Worm (Caenorhabditis elegans) whole organism, L2 larva: ENCODE measurements around the gene F29G9.1.
A peak's percentile ranks its signal among the peaks of the same experiment; 100 is the strongest.

Experiments
- F13H6.1 ChIP-seq: sonication (generic microtip); optimal IDR thresholded peaks from 2 replicates; lab custom pipeline; 2016; ENCODE audit warnings: missing genetic modification characterization, missing compliant biosample characterization
- R02D3.7 ChIP-seq: fragments of 150-350 bp; optimal IDR thresholded peaks from 2 replicates; lab custom pipeline; 2014; ENCODE audit warnings: missing biosample characterization, missing genetic modification characterization
- Y55F3AM.14 ChIP-seq: fragments of 200-800 bp; sonication (Bioruptor generic); optimal IDR thresholded peaks from 2 replicates; lab custom pipeline; 2018; ENCODE audit warnings: mild to moderate bottlenecking, missing genetic modification characterization, missing compliant biosample characterization
- ZK546.5 ChIP-seq: sonication (generic microtip); optimal IDR thresholded peaks from 2 replicates; lab custom pipeline; 2017; ENCODE audit warnings: missing biosample characterization, missing genetic modification characterization
- alr-1 ChIP-seq: fragments of 150-350 bp; optimal IDR thresholded peaks from 2 replicates; lab custom pipeline; 2014; ENCODE audit warnings: missing biosample characterization, missing genetic modification characterization
- aly-2 ChIP-seq: fragments of 150-350 bp; optimal IDR thresholded peaks from 2 replicates; lab custom pipeline; 2014; ENCODE audit warnings: missing biosample characterization, missing genetic modification characterization
- ama-1 ChIP-seq: fragments of 150-350 bp; optimal IDR thresholded peaks from 2 replicates; lab custom pipeline; 2018; ENCODE audit warnings: inconsistent platforms
- blmp-1 ChIP-seq: sonication (generic microtip); optimal IDR thresholded peaks from 2 replicates; lab custom pipeline; 2017; ENCODE audit warnings: missing genetic modification characterization, mild to moderate bottlenecking, missing compliant biosample characterization, antibody characterized with exemption, moderate library complexity; ENCODE audit not compliant: insufficient read depth
- ceh-82 ChIP-seq: fragments of 150-350 bp; optimal IDR thresholded peaks from 2 replicates; lab custom pipeline; 2014; ENCODE audit warnings: missing biosample characterization, missing genetic modification characterization
- crh-2 ChIP-seq: sonication (generic microtip); optimal IDR thresholded peaks from 2 replicates; lab custom pipeline; 2017; ENCODE audit warnings: missing biosample characterization, missing genetic modification characterization
- dmd-4 ChIP-seq: sonication (generic microtip); optimal IDR thresholded peaks from 2 replicates; lab custom pipeline; 2017; ENCODE audit warnings: missing biosample characterization, missing genetic modification characterization
- egl-27 ChIP-seq: sonication (generic microtip); optimal IDR thresholded peaks from 3 replicates; lab custom pipeline; 2017; ENCODE audit warnings: missing biosample characterization, missing genetic modification reagents, missing genetic modification characterization
- fos-1 ChIP-seq: fragments of 150-350 bp; optimal IDR thresholded peaks from 2 replicates; lab custom pipeline; 2014; ENCODE audit warnings: missing biosample characterization, missing genetic modification characterization
- gmeb-1 ChIP-seq: fragments of 150-350 bp; optimal IDR thresholded peaks from 2 replicates; lab custom pipeline; 2014; ENCODE audit warnings: missing biosample characterization, missing genetic modification characterization
- lin-11 ChIP-seq: fragments of 150-350 bp; sonication (generic microtip); optimal IDR thresholded peaks from 2 replicates; lab custom pipeline; 2014; ENCODE audit warnings: missing biosample characterization, missing genetic modification characterization, inconsistent platforms, mixed read lengths
- lin-13 ChIP-seq: fragments of 150-350 bp; optimal IDR thresholded peaks from 2 replicates; lab custom pipeline; 2014; ENCODE audit warnings: missing biosample characterization, missing genetic modification reagents, missing genetic modification characterization
- lsy-2 ChIP-seq, 2 experiments: fragments of 150-350 bp in 1 of 2; sonication (generic microtip) in 1 of 2; optimal IDR thresholded peaks; 2 replicates each; lab custom pipeline; 2014 to 2017; ENCODE audit warnings: missing biosample characterization in 2 of 2, missing genetic modification characterization in 2 of 2
- mab-5 ChIP-seq: fragments of 150-350 bp; optimal IDR thresholded peaks from 2 replicates; lab custom pipeline; 2014; ENCODE audit warnings: missing biosample characterization, missing genetic modification characterization
- mdl-1 ChIP-seq, 2 experiments: fragments of 150-350 bp in 1 of 2; sonication (generic microtip) in 1 of 2; optimal IDR thresholded peaks; 2 replicates each; lab custom pipeline; 2017; ENCODE audit warnings: missing biosample characterization in 2 of 2, missing genetic modification characterization in 2 of 2
- nhr-11 ChIP-seq: fragments of 150-350 bp; optimal IDR thresholded peaks from 2 replicates; lab custom pipeline; 2014; ENCODE audit warnings: missing biosample characterization, missing genetic modification characterization
- nhr-12 ChIP-seq: fragments of 150-350 bp; optimal IDR thresholded peaks from 2 replicates; lab custom pipeline; 2014; ENCODE audit warnings: missing biosample characterization, missing genetic modification characterization
- nhr-129 ChIP-seq: fragments of 150-350 bp; optimal IDR thresholded peaks from 2 replicates; lab custom pipeline; 2014; ENCODE audit warnings: missing biosample characterization, missing genetic modification characterization
- nhr-25 ChIP-seq: fragments of 150-350 bp; sonication (generic microtip); optimal IDR thresholded peaks from 3 replicates; lab custom pipeline; 2014; ENCODE audit warnings: missing biosample characterization, missing genetic modification characterization
- peb-1 ChIP-seq: fragments of 150-350 bp; optimal IDR thresholded peaks from 2 replicates; lab custom pipeline; 2014; ENCODE audit warnings: missing biosample characterization, missing genetic modification characterization
- sem-4 ChIP-seq: fragments of 150-350 bp; optimal IDR thresholded peaks from 2 replicates; lab custom pipeline; 2014; ENCODE audit warnings: missing biosample characterization, missing genetic modification reagents, missing genetic modification characterization
- skn-1 ChIP-seq: sonication (generic microtip); optimal IDR thresholded peaks from 2 replicates; lab custom pipeline; 2017; ENCODE audit warnings: missing biosample characterization, missing genetic modification characterization
- sma-3 ChIP-seq: sonication (generic microtip); optimal IDR thresholded peaks from 2 replicates; lab custom pipeline; 2016; ENCODE audit warnings: missing genetic modification reagents, missing genetic modification characterization, missing compliant biosample characterization
- sma-9 ChIP-seq, 2 experiments: fragments of 150-350 bp in 1 of 2; sonication (generic microtip) in 1 of 2; optimal IDR thresholded peaks; 2 replicates each; lab custom pipeline; 2014 to 2016; ENCODE audit warnings: missing genetic modification characterization in 2 of 2, mild to moderate bottlenecking in 1 of 2, missing biosample characterization in 1 of 2, missing compliant biosample characterization in 1 of 2, missing genetic modification reagents in 1 of 2, moderate library complexity in 1 of 2
- unc-55 ChIP-seq: fragments of 150-350 bp; sonication (generic microtip); optimal IDR thresholded peaks from 3 replicates; lab custom pipeline; 2014; ENCODE audit warnings: missing biosample characterization, missing genetic modification reagents, missing genetic modification characterization
- ztf-1 ChIP-seq: fragments of 200-800 bp; sonication (Bioruptor generic); conservative IDR thresholded peaks from 2 replicates; pipeline ENCODE4 v1.3.6; 2022; ENCODE audit warnings: missing genetic modification characterization, missing compliant biosample characterization
- ztf-11 ChIP-seq: sonication (generic microtip); optimal IDR thresholded peaks from 2 replicates; lab custom pipeline; 2017; ENCODE audit warnings: missing biosample characterization, missing genetic modification characterization
- ztf-4 ChIP-seq: fragments of 150-350 bp; optimal IDR thresholded peaks from 2 replicates; lab custom pipeline; 2014; ENCODE audit warnings: missing biosample characterization, missing genetic modification characterization

F29G9.1 gene

ce11 chrV:6043275-6044271 is 4.7 kb downstream of the F29G9.1 start, which contains the start of gene cpi-2 (continued):
- TF ChIP-seq egl-27 (peak; percentile 35), sem-4 (tag; lab: Kevin White, UChicago) (no peak), lsy-2 (tag; optimal IDR thresholded peaks at IDR 0.05; lab: Kevin White, UChicago) (peak in 1 of 2 experiments; percentile 40), ZK546.5 (tag; lab: Kevin White, UChicago) (no peak), sma-9 (GFP tag; optimal IDR thresholded peaks at IDR 0.05; lab: Kevin White, UChicago) (peak; percentile 62), sma-9 (tag; optimal IDR thresholded peaks at IDR 0.05; lab: Kevin White, UChicago) (no peak), blmp-1 (tag; lab: Kevin White, UChicago) (no peak), ztf-1 (GFP tag; lab: Robert Waterston, UW) (no peak)

DNA sequence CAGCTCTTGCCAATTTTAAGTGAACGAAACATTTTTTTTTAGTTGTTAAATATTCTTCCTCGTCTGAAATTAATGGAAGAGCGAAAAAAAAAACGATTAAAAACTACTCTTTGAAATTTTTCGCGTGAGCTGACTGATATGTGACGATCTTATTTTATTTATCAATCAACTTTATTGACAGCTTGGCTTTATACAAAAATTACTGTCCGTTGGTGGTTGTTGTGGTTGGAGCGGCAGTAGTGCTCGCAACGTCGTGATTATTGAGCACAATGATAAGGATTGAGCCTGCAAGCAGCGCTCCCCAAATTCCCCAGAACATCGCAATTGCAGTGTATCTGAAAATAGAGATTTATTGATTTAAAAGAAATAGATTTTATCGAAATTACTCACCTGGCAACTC is 5.5 kb downstream of the F29G9.1 start:
- TF ChIP-seq lin-13 (GFP tag; lab: Kevin White, UChicago) (no peak), F13H6.1 (no peak), nhr-11 (tag; lab: Kevin White, UChicago) (no peak), ztf-4 (tag; lab: Kevin White, UChicago) (no peak), lin-11 (no peak), R02D3.7 (tag; lab: Kevin White, UChicago) (no peak), peb-1 (tag; lab: Kevin White, UChicago) (no peak), nhr-25 (no peak), skn-1 (tag; lab: Kevin White, UChicago) (no peak), alr-1 (tag; lab: Kevin White, UChicago) (no peak), ceh-82 (tag; lab: Kevin White, UChicago) (no peak), nhr-12 (no peak), ZK546.5 (tag; lab: Kevin White, UChicago) (no peak), sma-9 (GFP tag; optimal IDR thresholded peaks at IDR 0.05; lab: Kevin White, UChicago) (no peak), sma-9 (tag; optimal IDR thresholded peaks at IDR 0.05; lab: Kevin White, UChicago) (no peak), fos-1 (no peak), Y55F3AM.14 (GFP tag; lab: Kevin White, UChicago) (no peak)

ce11 chrV:6044853-6045594 is 6.1 kb downstream of the F29G9.1 start, which contains the start of gene R01B10.3:
Gene R01B10.3 (minus strand): TSS chrV:6045129.
- TF ChIP-seq fos-1, result peak; percentile 19
- TF ChIP-seq mdl-1 (tag; optimal IDR thresholded peaks at IDR 0.05; lab: Kevin White, UChicago), result no peak

DNA sequence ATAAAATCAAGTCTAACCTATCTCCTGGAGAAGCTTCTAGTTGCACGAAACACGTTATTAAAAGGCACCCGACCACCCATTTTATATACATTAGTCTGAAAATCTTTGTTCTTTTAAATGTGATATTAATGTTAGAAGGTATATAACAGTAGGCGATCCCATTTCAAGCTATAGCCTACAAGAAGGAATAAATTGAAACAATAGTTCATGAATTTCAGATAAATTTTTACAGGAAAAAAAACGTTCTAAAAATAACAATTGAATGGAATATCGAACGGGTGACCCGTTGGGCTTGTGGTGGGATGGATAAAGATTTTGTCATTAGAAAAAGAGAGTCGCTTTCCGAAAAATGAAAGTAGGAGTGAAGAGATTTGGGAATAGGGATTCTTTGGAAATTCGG is 8.9 kb downstream of the F29G9.1 start, which contains the start of gene pgap-3:
Gene pgap-3 (minus strand): TSS at position 101 of the 400 bp plus-strand sequence.
- no peak for TF ChIP-seq sma-3 (GFP tag; lab: Kevin White, UChicago)
- no peak for TF ChIP-seq unc-55
- no peak for TF ChIP-seq gmeb-1 (tag; lab: Kevin White, UChicago)
- no peak for TF ChIP-seq skn-1 (tag; lab: Kevin White, UChicago)
- TF ChIP-seq mab-5 (tag; lab: Kevin White, UChicago), result no peak
- no peak for TF ChIP-seq nhr-25
- no peak for TF ChIP-seq nhr-12
- no peak for TF ChIP-seq blmp-1 (tag; lab: Kevin White, UChicago)

ce11 chrV:6051159-6051558 is 12.3 kb downstream of the F29G9.1 start, which contains the start of gene jamp-1:
Gene jamp-1 (minus strand): TSS chrV:6051259.
- TF ChIP-seq aly-2 (no peak), dmd-4 (no peak), crh-2 (tag; lab: Kevin White, UChicago) (no peak), nhr-129 (tag; lab: Kevin White, UChicago) (no peak), nhr-25 (no peak), ama-1 (lab: Kevin White, UChicago) (no peak), ztf-11 (no peak), sem-4 (tag; lab: Kevin White, UChicago) (no peak)
